Worm (Caenorhabditis elegans): ENCODE results near the gene F23F12.3.

ce11 chrIII:6495191-6495723 is 5.1 kb upstream of the F23F12.3 start, which contains the start of gene F23F12.13:
- no peak for TF ChIP-seq him-1 (tag; optimal IDR thresholded peaks at IDR 0.05)
- no peak for TF ChIP-seq dao-5 (tag; optimal IDR thresholded peaks at IDR 0.05)
- TF ChIP-seq W03F9.2 (tag; optimal IDR thresholded peaks at IDR 0.05), result no peak

Data from whole organism, L4/young adult.